Fruit fly (Drosophila melanogaster) whole organism, embryonic: ENCODE measurements around the gene NELF-B.

Experiments
- Antp ChIP-seq: fragments of 200-800 bp; sonication (Bioruptor generic); optimal IDR thresholded peaks from 3 replicates; lab custom pipeline; 2016; ENCODE audit warnings: missing biosample characterization, missing genetic modification characterization
- Atf3 ChIP-seq: fragments of 200-800 bp; sonication (Bioruptor generic); optimal IDR thresholded peaks from 3 replicates; lab custom pipeline; 2016; ENCODE audit warnings: missing biosample characterization, missing genetic modification characterization
- Awh ChIP-seq: fragments of 200-800 bp; sonication (Bioruptor generic); IDR thresholded peaks from 2 replicates; pipeline ENCODE4, ENCODE4 v1.3.6; 2022; ENCODE audit warnings: missing biosample characterization, missing genetic modification characterization
- BtbVII ChIP-seq: fragments of 200-800 bp; sonication (Bioruptor generic); optimal IDR thresholded peaks from 3 replicates; lab custom pipeline; 2017; ENCODE audit warnings: missing biosample characterization, mild to moderate bottlenecking, missing genetic modification characterization
- C15 ChIP-seq: fragments of 200-800 bp; sonication (Bioruptor generic); IDR thresholded peaks from 3 replicates; pipeline ENCODE4 v1.3.6; 2022; ENCODE audit warnings: missing biosample characterization, missing genetic modification characterization
- CG10462 ChIP-seq: fragments of 200-800 bp; sonication (Bioruptor generic); optimal IDR thresholded peaks from 2 replicates; lab custom pipeline; 2016; ENCODE audit warnings: missing biosample characterization, missing genetic modification characterization
- CG11695 ChIP-seq: fragments of 200-800 bp; sonication (Bioruptor generic); IDR thresholded peaks from 3 replicates; pipeline ENCODE4 v1.3.6; 2022; ENCODE audit warnings: missing biosample characterization, missing genetic modification characterization
- CG11696 ChIP-seq: fragments of 200-800 bp; sonication (Bioruptor generic); IDR thresholded peaks from 2 replicates; pipeline ENCODE4 v1.3.6; 2022; ENCODE audit warnings: missing biosample characterization, missing genetic modification characterization
- CG11723 ChIP-seq: fragments of 200-800 bp; sonication (Bioruptor generic); optimal IDR thresholded peaks from 2 replicates; lab custom pipeline; 2017; ENCODE audit warnings: missing biosample characterization, mild to moderate bottlenecking, missing genetic modification characterization
- CG14441 ChIP-seq: fragments of 200-800 bp; sonication (Bioruptor generic); IDR thresholded peaks from 2 replicates; pipeline ENCODE4 v1.3.6; 2022; ENCODE audit warnings: missing biosample characterization, missing genetic modification characterization
- CG16813 ChIP-seq: fragments of 200-800 bp; sonication (Bioruptor generic); IDR thresholded peaks from 3 replicates; pipeline ENCODE4 v1.3.6; 2022; ENCODE audit warnings: missing biosample characterization, missing genetic modification characterization; ENCODE audit not compliant: partially characterized antibody
- CG17912 ChIP-seq: fragments of 200-800 bp; sonication (Bioruptor generic); optimal IDR thresholded peaks from 2 replicates; lab custom pipeline; 2018; ENCODE audit warnings: missing biosample characterization, mild to moderate bottlenecking, missing genetic modification characterization
- CG1832 ChIP-seq: fragments of 200-800 bp; sonication (Bioruptor generic); optimal IDR thresholded peaks from 2 replicates; lab custom pipeline; 2017; ENCODE audit warnings: missing biosample characterization, mild to moderate bottlenecking, missing genetic modification characterization, inconsistent platforms
- CG30020 ChIP-seq: fragments of 200-800 bp; optimal IDR thresholded peaks from 2 replicates; lab custom pipeline; 2019; ENCODE audit warnings: missing biosample characterization, mild to moderate bottlenecking, missing genetic modification characterization, moderate library complexity
- CG3163 ChIP-seq: fragments of 200-800 bp; sonication (Bioruptor generic); optimal IDR thresholded peaks from 3 replicates; lab custom pipeline; 2016; ENCODE audit warnings: missing biosample characterization, missing genetic modification characterization
- CG32532 ChIP-seq: fragments of 200-800 bp; sonication (Bioruptor generic); IDR thresholded peaks from 2 replicates; pipeline ENCODE4 v1.3.6; 2022; ENCODE audit warnings: missing biosample characterization, missing genetic modification characterization
- CG3847 ChIP-seq: fragments of 200-800 bp; sonication (Bioruptor generic); IDR thresholded peaks from 2 replicates; pipeline ENCODE4 v1.3.6; 2022; ENCODE audit warnings: missing biosample characterization, missing genetic modification characterization
- CG6654 ChIP-seq: fragments of 200-800 bp; sonication (Bioruptor generic); optimal IDR thresholded peaks from 2 replicates; lab custom pipeline; 2017; ENCODE audit warnings: missing biosample characterization, mild to moderate bottlenecking, missing genetic modification characterization
- CG6765 ChIP-seq: fragments of 200-800 bp; sonication (Bioruptor generic); optimal IDR thresholded peaks from 3 replicates; lab custom pipeline; 2017; ENCODE audit warnings: missing biosample characterization, mild to moderate bottlenecking, missing genetic modification characterization
- CG7928 ChIP-seq: fragments of 200-800 bp; sonication (Bioruptor generic); optimal IDR thresholded peaks from 2 replicates; lab custom pipeline; 2017; ENCODE audit warnings: missing biosample characterization, mild to moderate bottlenecking, missing genetic modification characterization
- CG8359 ChIP-seq: fragments of 200-800 bp; sonication (Bioruptor generic); optimal IDR thresholded peaks from 2 replicates; lab custom pipeline; 2017; ENCODE audit warnings: missing biosample characterization, mild to moderate bottlenecking, missing genetic modification characterization, borderline replicate concordance
- CG9797 ChIP-seq: fragments of 200-800 bp; sonication (Bioruptor generic); optimal IDR thresholded peaks from 3 replicates; lab custom pipeline; 2018; ENCODE audit warnings: missing biosample characterization, mild to moderate bottlenecking, missing genetic modification characterization
- CG9876 ChIP-seq: fragments of 200-800 bp; sonication (Bioruptor generic); optimal IDR thresholded peaks from 2 replicates; lab custom pipeline; 2016; ENCODE audit warnings: missing biosample characterization, missing genetic modification characterization
- CTCF ChIP-seq: fragments of 200-800 bp; sonication (Bioruptor generic); optimal IDR thresholded peaks from 2 replicates; lab custom pipeline; 2017; ENCODE audit warnings: missing biosample characterization, mild to moderate bottlenecking, missing genetic modification characterization, moderate library complexity
- D19A ChIP-seq: fragments of 200-800 bp; optimal IDR thresholded peaks from 3 replicates; lab custom pipeline; 2019; ENCODE audit warnings: missing biosample characterization, mild to moderate bottlenecking, missing genetic modification characterization, moderate library complexity
- D19B ChIP-seq: fragments of 200-800 bp; sonication (Bioruptor generic); optimal IDR thresholded peaks from 2 replicates; lab custom pipeline; 2017; ENCODE audit warnings: missing biosample characterization, mild to moderate bottlenecking, missing genetic modification characterization
- Ets97D ChIP-seq: fragments of 200-800 bp; sonication (Bioruptor generic); optimal IDR thresholded peaks from 3 replicates; lab custom pipeline; 2016; ENCODE audit warnings: missing biosample characterization, missing genetic modification characterization
- Gug ChIP-seq: fragments of 200-800 bp; sonication (Bioruptor generic); IDR thresholded peaks from 4 replicates; pipeline ENCODE4 v1.3.6; 2022; ENCODE audit warnings: missing biosample characterization, missing genetic modification characterization
- HmgZ ChIP-seq: fragments of 200-800 bp; sonication (Bioruptor generic); optimal IDR thresholded peaks from 2 replicates; lab custom pipeline; 2018; ENCODE audit warnings: missing biosample characterization, mild to moderate bottlenecking, missing genetic modification characterization
- Hmx ChIP-seq: fragments of 200-800 bp; sonication (Bioruptor generic); optimal IDR thresholded peaks from 2 replicates; lab custom pipeline; 2016; ENCODE audit warnings: missing biosample characterization, missing genetic modification characterization
- Hsf ChIP-seq: fragments of 200-800 bp; sonication (Bioruptor generic); optimal IDR thresholded peaks from 3 replicates; lab custom pipeline; 2016; ENCODE audit warnings: missing biosample characterization, missing genetic modification characterization
- Lpt ChIP-seq: fragments of >200 bp; optimal IDR thresholded peaks from 2 replicates; lab custom pipeline; 2018; ENCODE audit warnings: missing biosample characterization, missing genetic modification characterization
- Optix ChIP-seq: fragments of 200-800 bp; sonication (Bioruptor generic); IDR thresholded peaks from 3 replicates; pipeline ENCODE4 v1.3.6; 2022; ENCODE audit warnings: missing biosample characterization, missing genetic modification characterization
- bcd ChIP-seq: fragments of 200-800 bp; sonication (Bioruptor generic); optimal IDR thresholded peaks from 2 replicates; lab custom pipeline; 2017; ENCODE audit warnings: missing biosample characterization, mild to moderate bottlenecking, missing genetic modification characterization
- cas ChIP-seq: fragments of 200-800 bp; sonication (Bioruptor generic); IDR thresholded peaks from 2 replicates; pipeline ENCODE4 v1.3.6; 2022; ENCODE audit warnings: missing biosample characterization, missing genetic modification characterization
- dm ChIP-seq: fragments of 200-800 bp; sonication (Bioruptor generic); optimal IDR thresholded peaks from 3 replicates; lab custom pipeline; 2016; ENCODE audit warnings: missing biosample characterization, missing genetic modification characterization
- gce ChIP-seq: fragments of 200-800 bp; sonication (Bioruptor generic); IDR thresholded peaks from 3 replicates; pipeline ENCODE4 v1.3.6; 2022; ENCODE audit warnings: missing biosample characterization, missing genetic modification characterization
- gfzf ChIP-seq: fragments of 200-800 bp; sonication (Bioruptor generic); optimal IDR thresholded peaks from 2 replicates; lab custom pipeline; 2016; ENCODE audit warnings: missing biosample characterization, mild to moderate bottlenecking, missing genetic modification characterization, moderate library complexity
- gsb ChIP-seq: fragments of 200-800 bp; sonication (Bioruptor generic); IDR thresholded peaks from 2 replicates; pipeline ENCODE4 v1.3.6; 2022; ENCODE audit warnings: missing biosample characterization, missing genetic modification characterization
- hth ChIP-seq: fragments of >200 bp; optimal IDR thresholded peaks from 2 replicates; lab custom pipeline; 2017; ENCODE audit warnings: inconsistent platforms
- jumu ChIP-seq: fragments of 200-800 bp; sonication (Bioruptor generic); optimal IDR thresholded peaks from 3 replicates; lab custom pipeline; 2016; ENCODE audit warnings: missing biosample characterization, missing genetic modification characterization
- lab ChIP-seq: fragments of 200-800 bp; sonication (Bioruptor generic); optimal IDR thresholded peaks from 3 replicates; lab custom pipeline; 2017; ENCODE audit warnings: missing biosample characterization, missing genetic modification characterization, mild to moderate bottlenecking, moderate library complexity, missing genetic modification reagents
- lola ChIP-seq, 3 experiments: fragments of >200 bp in 2 of 3; fragments of 200-800 bp in 1 of 3; sonication (Bioruptor generic) in 1 of 3; optimal IDR thresholded peaks; 2 replicates each; lab custom pipeline; 2017 to 2019; ENCODE audit warnings: missing biosample characterization in 3 of 3, missing genetic modification characterization in 3 of 3, mild to moderate bottlenecking in 1 of 3, moderate library complexity in 1 of 3
- nerfin-2 ChIP-seq: fragments of 200-800 bp; sonication (Bioruptor generic); IDR thresholded peaks from 2 replicates; pipeline ENCODE4 v1.3.6; 2022; ENCODE audit warnings: missing biosample characterization, missing genetic modification characterization; ENCODE audit not compliant: partially characterized antibody
- nmo ChIP-seq: fragments of 200-800 bp; sonication (Bioruptor generic); optimal IDR thresholded peaks from 2 replicates; lab custom pipeline; 2018; ENCODE audit warnings: missing biosample characterization, mild to moderate bottlenecking, missing genetic modification characterization, moderate library complexity
- ranshi ChIP-seq: fragments of 200-800 bp; sonication (Bioruptor generic); IDR thresholded peaks from 2 replicates; pipeline ENCODE4 v1.3.6; 2022; ENCODE audit warnings: missing biosample characterization, missing genetic modification characterization
- vfl ChIP-seq: fragments of 200-800 bp; sonication (Bioruptor generic); optimal IDR thresholded peaks from 2 replicates; lab custom pipeline; 2016; ENCODE audit warnings: missing biosample characterization, missing genetic modification characterization
- z ChIP-seq: fragments of 200-800 bp; sonication (Bioruptor generic); IDR thresholded peaks from 3 replicates; pipeline ENCODE4 v1.3.6; 2022; ENCODE audit warnings: missing biosample characterization, missing genetic modification characterization
- zen ChIP-seq: fragments of 200-800 bp; sonication (Bioruptor generic); optimal IDR thresholded peaks from 3 replicates; lab custom pipeline; 2018; ENCODE audit warnings: missing biosample characterization, mild to moderate bottlenecking, missing genetic modification characterization, moderate library complexity

The NELF-B gene

DNA sequence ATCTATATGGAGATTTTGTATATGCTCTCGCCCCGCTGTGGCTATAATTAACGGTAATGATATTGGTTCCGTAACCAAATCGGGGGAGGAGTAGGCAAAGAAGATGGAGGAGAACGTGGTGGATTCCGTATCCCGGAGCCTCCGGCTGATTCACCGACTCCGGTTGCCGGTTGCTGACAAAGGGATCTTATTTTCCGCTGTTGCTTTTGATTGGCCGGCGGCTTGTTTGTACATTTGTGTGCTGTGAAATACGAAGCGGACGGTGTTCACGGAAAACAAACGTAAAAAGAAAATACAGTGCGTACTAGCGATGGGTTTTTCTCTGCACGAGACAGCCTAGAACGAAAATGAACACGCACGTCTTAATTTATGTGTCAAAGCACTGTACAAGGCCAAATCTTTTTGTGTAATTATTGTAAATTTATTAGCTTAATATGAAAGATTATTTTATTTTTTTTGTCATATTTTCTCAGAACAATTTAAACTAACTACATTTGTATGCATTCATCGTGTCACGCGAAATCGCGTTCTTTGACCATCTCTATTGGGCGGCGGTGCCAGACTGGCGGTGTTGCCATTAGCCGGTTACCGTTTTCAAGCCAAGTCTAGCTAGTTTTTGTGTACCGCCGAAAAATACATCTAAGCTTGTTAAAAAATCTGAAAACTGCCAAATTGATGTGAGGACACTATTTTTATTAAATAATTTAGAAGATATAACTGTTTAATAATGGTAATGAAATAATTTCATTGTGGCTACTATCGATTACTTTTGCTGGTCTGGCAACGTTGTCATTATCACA, 6.2 kb upstream of the NELF-B start, which contains the start of the genes Pdp and Rab39 (continued):
- TF ChIP-seq CG16813 (GFP tag; lab: Robert Waterston, UW) (peak; percentile 96), CG9797 (peak; percentile 48), z (GFP tag; lab: Robert Waterston, UW) (no peak), CG6765 (GFP tag; lab: Kevin White, UChicago) (no peak), Hsf (GFP tag; lab: Kevin White, UChicago) (peak; percentile 81), Hmx (GFP tag; lab: Kevin White, UChicago) (peak; percentile 28), lola (GFP tag; optimal IDR thresholded peaks at IDR 0.05; lab: Kevin White, UChicago) (peak in 1 of 3 experiments; percentile 71), BtbVII (GFP tag; lab: Kevin White, UChicago) (no peak), CG10462 (peak; percentile 71), CG11695 (peak; percentile 59; the same call in 1 of the 3 replicates), CTCF (GFP tag; lab: Kevin White, UChicago) (no peak), Atf3 (GFP tag; lab: Kevin White, UChicago) (peak; percentile 51), CG17912 (GFP tag; lab: Kevin White, UChicago) (peak; percentile 39), Antp (peak; percentile 42), dm (peak; percentile 42), CG9876 (GFP tag; lab: Kevin White, UChicago) (peak; percentile 49), gsb (GFP tag; lab: Robert Waterston, UW) (peak; percentile 7; the same call in 1 of the 2 replicates), Optix (GFP tag; lab: Robert Waterston, UW) (peak; percentile 35; the same call in 1 of the 3 replicates), Gug (peak; percentile 83), D19B (GFP tag; lab: Kevin White, UChicago) (no peak), Awh (GFP tag; lab: Robert Waterston, UW) (no peak), bcd (GFP tag; lab: Kevin White, UChicago) (peak; percentile 64), CG11696 (GFP tag; lab: Robert Waterston, UW) (peak; percentile 32; the same call in 1 of the 2 replicates), jumu (peak; percentile 55), CG32532 (GFP tag; lab: Robert Waterston, UW) (peak; percentile 84), CG30020 (tag; lab: Kevin White, UChicago) (peak; percentile 69), CG7928 (GFP tag; lab: Kevin White, UChicago) (peak; percentile 30), zen (tag; lab: Kevin White, UChicago) (peak; percentile 15), Lpt (GFP tag; lab: Kevin White, UChicago) (no peak), CG3847 (GFP tag; lab: Robert Waterston, UW) (peak; percentile 92), CG11723 (GFP tag; lab: Kevin White, UChicago) (peak; percentile 62), C15 (0 out of 3 replicates have a peak, but pooled peaks have one; percentile 57), CG14441 (GFP tag; lab: Robert Waterston, UW) (peak; percentile 76; the same call in 1 of the 2 replicates), Ets97D (GFP tag; lab: Kevin White, UChicago) (peak; percentile 64), D19A (tag; lab: Kevin White, UChicago) (no peak), CG1832 (GFP tag; lab: Kevin White, UChicago) (no peak), HmgZ (tag; lab: Kevin White, UChicago) (peak; percentile 74), lab (GFP tag; lab: Kevin White, UChicago) (peak; percentile 81), gfzf (peak; percentile 9), CG3163 (no peak), nmo (GFP tag; lab: Kevin White, UChicago) (peak; percentile 84), CG6654 (GFP tag; lab: Kevin White, UChicago) (no peak), cas (GFP tag; lab: Robert Waterston, UW) (peak; percentile 58), CG8359 (GFP tag; lab: Kevin White, UChicago) (no peak), vfl (GFP tag; lab: Kevin White, UChicago) (peak; percentile 67), nerfin-2 (peak; percentile 76), ranshi (GFP tag; lab: Robert Waterston, UW) (peak; percentile 72; the same call in 1 of the 2 replicates), gce (0 out of 3 replicates have a peak, but pooled peaks have one; percentile 55), hth (lab: Kevin White, UChicago) (no peak)
